Worm (Caenorhabditis elegans): Measurements from ENCODE around the gene F57B9.8.
A peak's percentile ranks its signal among the peaks of the same experiment; 100 is the strongest.

Gene F57B9.8

ce11 chrIII:6953978-6954377, 18.9 kb upstream of the F57B9.8 start:
- no peak for TF ChIP-seq nfya-1 (tag; optimal IDR thresholded peaks at IDR 0.05; ENCODE audit: insufficient read depth)

ce11 chrIII:6953373-6953772, 18.3 kb upstream of the F57B9.8 start:
- TF ChIP-seq daf-12 (tag; optimal IDR thresholded peaks at IDR 0.05) (no peak), ama-1 (optimal IDR thresholded peaks at IDR 0.05) (no peak), nhr-12 (tag; optimal IDR thresholded peaks at IDR 0.05) (no peak), ceh-82 (tag; optimal IDR thresholded peaks at IDR 0.05) (no peak), lsy-12 (tag; optimal IDR thresholded peaks at IDR 0.05) (no peak), unc-39 (tag; optimal IDR thresholded peaks at IDR 0.05) (no peak), nhr-23 (tag; optimal IDR thresholded peaks at IDR 0.05) (no peak), fkh-10 (GFP tag; optimal IDR thresholded peaks at IDR 0.05) (no peak), ceh-28 (tag; optimal IDR thresholded peaks at IDR 0.05) (no peak), elt-1 (tag; optimal IDR thresholded peaks at IDR 0.05) (no peak), ztf-11 (tag; optimal IDR thresholded peaks at IDR 0.05) (no peak), tbx-2 (tag; optimal IDR thresholded peaks at IDR 0.05) (no peak), ztf-4 (tag; optimal IDR thresholded peaks at IDR 0.05) (no peak), nhr-237 (tag; optimal IDR thresholded peaks at IDR 0.05) (no peak), hmg-11 (tag; optimal IDR thresholded peaks at IDR 0.05) (no peak), egl-5 (tag; optimal IDR thresholded peaks at IDR 0.05) (no peak), pqm-1 (tag; optimal IDR thresholded peaks at IDR 0.05) (no peak), skn-1 (tag; optimal IDR thresholded peaks at IDR 0.05) (no peak), lin-15B (tag; optimal IDR thresholded peaks at IDR 0.05) (no peak)

- TF ChIP-seq elt-2 (tag; optimal IDR thresholded peaks at IDR 0.05) (no peak), mml-1 (tag; optimal IDR thresholded peaks at IDR 0.05) (no peak), ztf-11 (tag; optimal IDR thresholded peaks at IDR 0.05) (no peak), ceh-9 (tag; optimal IDR thresholded peaks at IDR 0.05) (no peak), nhr-11 (tag; optimal IDR thresholded peaks at IDR 0.05) (no peak), nfya-1 (tag; optimal IDR thresholded peaks at IDR 0.05; ENCODE audit: insufficient read depth) (peak; percentile 51), nhr-12 (tag; optimal IDR thresholded peaks at IDR 0.05) (no peak), hmg-11 (tag; optimal IDR thresholded peaks at IDR 0.05) (peak; percentile 29), unc-62 (GFP tag; optimal IDR thresholded peaks at IDR 0.05) (no peak), nhr-25 (tag; optimal IDR thresholded peaks at IDR 0.05) (no peak), ama-1 (optimal IDR thresholded peaks at IDR 0.05) (peak; percentile 7), nhr-67 (tag; optimal IDR thresholded peaks at IDR 0.05) (no peak)
Measured at ce11 chrIII:6951435-6951834, 16.3 kb upstream of the F57B9.8 start.

ce11 chrIII:6947896-6948295, 12.8 kb upstream of the F57B9.8 start:
- TF ChIP-seq pha-4 (tag; optimal IDR thresholded peaks at IDR 0.05), result peak; percentile 78
- no peak for TF ChIP-seq nhr-237 (tag; optimal IDR thresholded peaks at IDR 0.05)
- TF ChIP-seq lin-15B (tag; optimal IDR thresholded peaks at IDR 0.05), result peak; percentile 16

ce11 chrIII:6946382-6946781, 11.3 kb upstream of the F57B9.8 start, which contains the start of gene let-711:
TSS of gene let-711 (plus strand) at chrIII:6946718.
- TF ChIP-seq nhr-77 (tag; optimal IDR thresholded peaks at IDR 0.05), result no peak
- peak; percentile 9 for TF ChIP-seq pha-4 (tag; optimal IDR thresholded peaks at IDR 0.05)
- peak; percentile 32 for TF ChIP-seq nfya-1 (tag; optimal IDR thresholded peaks at IDR 0.05; ENCODE audit: insufficient read depth)
- TF ChIP-seq nhr-11 (tag; optimal IDR thresholded peaks at IDR 0.05), result no peak
- no peak for TF ChIP-seq hmg-11 (tag; optimal IDR thresholded peaks at IDR 0.05)

ce11 chrIII:6945747-6946146, 10.6 kb upstream of the F57B9.8 start, which contains the start of gene abu-13:
TSS of gene abu-13 (minus strand) at chrIII:6945898.
- peak; percentile 46 for TF ChIP-seq nhr-23 (tag; optimal IDR thresholded peaks at IDR 0.05)
- TF ChIP-seq ama-1 (optimal IDR thresholded peaks at IDR 0.05), result no peak
- TF ChIP-seq elt-3 (tag; optimal IDR thresholded peaks at IDR 0.05), result no peak

- TF ChIP-seq sea-2 (GFP tag; optimal IDR thresholded peaks at IDR 0.05), result no peak
- no peak for TF ChIP-seq nhr-237 (tag; optimal IDR thresholded peaks at IDR 0.05)
- no peak for TF ChIP-seq egl-27 (tag; optimal IDR thresholded peaks at IDR 0.05)
- no peak for TF ChIP-seq elt-2 (tag; optimal IDR thresholded peaks at IDR 0.05)
- TF ChIP-seq daf-12 (tag; optimal IDR thresholded peaks at IDR 0.05), result no peak
- no peak for TF ChIP-seq tbx-2 (tag; optimal IDR thresholded peaks at IDR 0.05)
- TF ChIP-seq nfya-1 (tag; optimal IDR thresholded peaks at IDR 0.05; ENCODE audit: insufficient read depth), result no peak
- TF ChIP-seq ztf-4 (tag; optimal IDR thresholded peaks at IDR 0.05), result no peak
- no peak for TF ChIP-seq R02D3.7 (tag; optimal IDR thresholded peaks at IDR 0.05)
- TF ChIP-seq ztf-11 (tag; optimal IDR thresholded peaks at IDR 0.05), result no peak
- no peak for TF ChIP-seq egl-5 (tag; optimal IDR thresholded peaks at IDR 0.05)
- no peak for TF ChIP-seq nhr-28 (tag; optimal IDR thresholded peaks at IDR 0.05)
- TF ChIP-seq nhr-67 (tag; optimal IDR thresholded peaks at IDR 0.05), result no peak
- no peak for TF ChIP-seq fos-1 (tag; optimal IDR thresholded peaks at IDR 0.05)
- no peak for TF ChIP-seq mml-1 (tag; optimal IDR thresholded peaks at IDR 0.05)
- TF ChIP-seq lsy-12 (tag; optimal IDR thresholded peaks at IDR 0.05), result no peak
- no peak for TF ChIP-seq nhr-12 (tag; optimal IDR thresholded peaks at IDR 0.05)
Measured at ce11 chrIII:6945319-6945718, 10.2 kb upstream of the F57B9.8 start.
